Worm (Caenorhabditis elegans): ENCODE measurements around the gene tpan-1.

- TF ChIP-seq nhr-12 (tag; optimal IDR thresholded peaks at IDR 0.05) (no peak), pha-4 (tag; optimal IDR thresholded peaks at IDR 0.05) (no peak), ztf-11 (tag; optimal IDR thresholded peaks at IDR 0.05) (no peak), lin-13 (tag; optimal IDR thresholded peaks at IDR 0.05) (no peak), snpc-4 (tag; optimal IDR thresholded peaks at IDR 0.05) (no peak), lsy-2 (tag; optimal IDR thresholded peaks at IDR 0.05) (no peak), nhr-76 (tag; optimal IDR thresholded peaks at IDR 0.05) (no peak), lin-32 (GFP tag; optimal IDR thresholded peaks at IDR 0.05) (no peak), flh-1 (GFP tag; optimal IDR thresholded peaks at IDR 0.05) (no peak), ces-1 (GFP tag; optimal IDR thresholded peaks at IDR 0.05) (no peak), mab-5 (tag; optimal IDR thresholded peaks at IDR 0.05) (no peak), hlh-1 (tag; optimal IDR thresholded peaks at IDR 0.05) (no peak)
These were observed 3.5 kb upstream of the tpan-1 start for ce11 chrV:20785848-20786225.
